Fruit fly (Drosophila melanogaster) whole organism, pupa: ENCODE measurements around the gene Mvl.

Source experiments
- CG10348 ChIP-seq: fragments of 200-800 bp; sonication (Bioruptor generic); IDR thresholded peaks from 2 replicates; pipeline ENCODE4 v1.3.6; 2022; ENCODE audit warnings: missing biosample characterization, missing genetic modification characterization
- CG12605 ChIP-seq: fragments of 200-800 bp; sonication (Bioruptor generic); IDR thresholded peaks from 2 replicates; pipeline ENCODE4 v1.3.6; 2022; ENCODE audit warnings: missing biosample characterization, missing genetic modification characterization
- CG13204 ChIP-seq: fragments of 200-800 bp; sonication (Bioruptor generic); optimal IDR thresholded peaks from 2 replicates; lab custom pipeline; 2018; ENCODE audit warnings: missing biosample characterization, mild to moderate bottlenecking, missing genetic modification characterization, moderate library complexity
- CG4496 ChIP-seq: fragments of 200-800 bp; sonication (Bioruptor generic); IDR thresholded peaks from 3 replicates; pipeline ENCODE4 v1.3.6; 2022; ENCODE audit warnings: missing biosample characterization, missing genetic modification characterization
- EcR ChIP-seq: fragments of 200-800 bp; sonication (Bioruptor generic); optimal IDR thresholded peaks from 3 replicates; lab custom pipeline; 2019; ENCODE audit warnings: missing biosample characterization, missing genetic modification characterization, mild to moderate bottlenecking, moderate library complexity, missing genetic modification reagents
- Ets98B ChIP-seq: fragments of 200-800 bp; sonication (Bioruptor generic); IDR thresholded peaks from 2 replicates; pipeline ENCODE4 v1.3.6; 2022; ENCODE audit warnings: missing biosample characterization, missing genetic modification characterization
- Pif1A ChIP-seq: fragments of 200-800 bp; sonication (Bioruptor generic); optimal IDR thresholded peaks from 3 replicates; lab custom pipeline; 2016; ENCODE audit warnings: missing biosample characterization, missing genetic modification characterization
- fd96Ca ChIP-seq: fragments of 200-800 bp; sonication (Bioruptor generic); IDR thresholded peaks from 3 replicates; pipeline ENCODE4 v1.3.6; 2022; ENCODE audit warnings: missing biosample characterization, missing genetic modification characterization

DNA sequence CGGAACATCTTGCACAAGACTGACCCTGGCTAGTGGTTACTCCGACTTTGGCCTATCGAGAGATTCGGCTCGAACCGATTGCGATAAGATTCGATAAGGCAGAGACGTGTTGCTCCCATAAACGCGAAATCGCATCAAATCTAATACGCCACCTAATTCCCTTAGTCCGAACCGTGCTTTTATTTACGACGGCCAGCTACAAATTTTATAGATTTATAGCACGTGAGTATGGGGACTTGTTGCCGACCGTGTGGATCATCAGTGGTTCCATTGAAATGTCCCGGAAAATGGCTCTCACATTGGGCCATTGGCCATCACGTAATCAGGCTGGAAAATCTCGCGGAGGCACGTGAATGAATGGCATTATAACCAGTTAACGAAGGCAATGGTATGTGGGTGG, 53.6 kb downstream of the Mvl start, which contains the start of gene Alp5:
- no peak for TF ChIP-seq EcR (GFP tag; lab: Kevin White, UChicago)
- TF ChIP-seq Ets98B, result no peak
- TF ChIP-seq Pif1A, result no peak
- TF ChIP-seq fd96Ca (GFP tag; lab: Robert Waterston, UW), result no peak
- no peak for TF ChIP-seq CG13204 (GFP tag; lab: Kevin White, UChicago)
- TF ChIP-seq CG4496 (GFP tag; lab: Robert Waterston, UW), result no peak
- TF ChIP-seq CG12605 (GFP tag; lab: Robert Waterston, UW), result no peak
- TF ChIP-seq CG10348, result no peak
